Fruit fly (Drosophila melanogaster): ENCODE results near the gene CG33160.

The CG33160 gene

DNA sequence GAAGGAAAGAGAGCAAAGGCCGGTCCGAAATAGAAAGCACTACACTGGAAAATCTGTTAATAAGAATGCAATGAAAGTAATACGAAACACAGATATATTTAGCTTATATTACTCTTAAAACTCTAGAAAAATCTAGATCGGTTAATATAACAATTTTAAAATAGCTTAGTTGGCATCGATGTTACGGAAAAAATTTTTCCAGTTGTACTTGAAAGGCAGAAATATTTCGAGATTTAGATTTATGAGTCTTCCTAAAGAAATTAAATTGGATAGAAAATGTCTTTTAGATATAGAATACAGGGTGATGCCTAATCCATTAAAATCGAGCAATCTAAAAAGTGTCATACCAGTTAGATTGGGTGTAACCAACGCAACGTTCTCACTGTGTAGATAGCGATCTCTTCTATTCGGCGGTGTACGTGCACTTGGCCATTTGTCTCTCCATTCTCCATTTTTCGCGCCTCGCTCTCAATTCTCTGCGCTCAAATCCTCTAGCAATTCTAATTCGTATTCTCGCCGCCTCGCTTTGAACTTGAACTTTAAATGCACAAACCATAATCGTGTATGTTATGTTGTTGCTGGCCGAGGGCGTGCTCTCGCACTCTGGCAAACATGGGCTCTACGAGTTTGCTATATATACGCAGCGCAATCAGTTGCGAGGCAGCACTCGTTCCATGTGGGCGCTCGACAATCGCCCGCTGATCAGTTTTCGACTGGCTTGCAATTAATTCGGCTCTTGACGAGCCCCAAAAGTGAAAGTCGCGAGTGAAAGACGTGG, 44.0 kb upstream of the CG33160 start:
- TF ChIP-seq D1 (tag; optimal IDR thresholded peaks at IDR 0.05) (peak; percentile 52), CG12605 (GFP tag; IDR thresholded peaks at IDR 0.05) (0 out of 2 replicates have a peak, but pooled peaks have one; percentile 8), CG10348 (GFP tag; IDR thresholded peaks at IDR 0.05) (peak; percentile 73), CG9948 (tag; optimal IDR thresholded peaks at IDR 0.05) (peak; percentile 85), CG17806 (tag; optimal IDR thresholded peaks at IDR 0.05) (peak; percentile 71), rn (GFP tag; IDR thresholded peaks at IDR 0.05) (peak; percentile 12; the same call in 1 of the 2 replicates), Pif1B (GFP tag; optimal IDR thresholded peaks at IDR 0.05) (peak; percentile 72), CG8159 (tag; optimal IDR thresholded peaks at IDR 0.05) (peak; percentile 63), CG32121 (GFP tag; IDR thresholded peaks at IDR 0.05) (peak; percentile 80), CG4496 (GFP tag; IDR thresholded peaks at IDR 0.05) (peak; percentile 85), fd96Ca (GFP tag; IDR thresholded peaks at IDR 0.05) (peak; percentile 78), CG14655 (GFP tag; optimal IDR thresholded peaks at IDR 0.05) (peak; percentile 98), EcR (GFP tag; optimal IDR thresholded peaks at IDR 0.05) (no peak), Pif1A (GFP tag; optimal IDR thresholded peaks at IDR 0.05) (peak; percentile 81), gl (tag; optimal IDR thresholded peaks at IDR 0.05) (no peak), CG15710 (tag; optimal IDR thresholded peaks at IDR 0.05) (peak; percentile 64), Snoo (tag; optimal IDR thresholded peaks at IDR 0.05) (no peak), CG13204 (GFP tag; optimal IDR thresholded peaks at IDR 0.05) (peak; percentile 34), Ets98B (GFP tag; IDR thresholded peaks at IDR 0.05) (peak; percentile 76), CG34367 (tag; optimal IDR thresholded peaks at IDR 0.05) (peak; percentile 72), CG8301 (tag; optimal IDR thresholded peaks at IDR 0.05) (peak; percentile 96)

DNA sequence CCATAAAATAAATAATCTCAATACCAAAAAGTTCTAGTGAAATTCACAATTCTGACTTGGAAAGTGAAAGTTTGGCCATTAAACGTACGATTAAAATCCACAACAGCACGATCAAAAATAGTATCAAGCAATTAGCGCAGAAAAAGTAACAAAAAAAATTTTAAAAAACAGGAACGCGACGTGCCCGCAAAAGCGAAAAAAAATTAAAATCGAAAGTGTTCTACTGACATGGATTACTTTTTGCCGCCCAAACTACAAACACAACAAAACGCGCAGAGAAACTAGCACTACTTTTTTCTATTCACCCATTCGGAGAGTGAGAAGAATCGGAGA, 43.5 kb upstream of the CG33160 start:
- TF ChIP-seq CG32121 (GFP tag; IDR thresholded peaks at IDR 0.05) (no peak), Pif1A (GFP tag; optimal IDR thresholded peaks at IDR 0.05) (no peak), CG15710 (tag; optimal IDR thresholded peaks at IDR 0.05) (no peak), CG13204 (GFP tag; optimal IDR thresholded peaks at IDR 0.05) (no peak), CG4496 (GFP tag; IDR thresholded peaks at IDR 0.05) (no peak), CG34367 (tag; optimal IDR thresholded peaks at IDR 0.05) (no peak), fd96Ca (GFP tag; IDR thresholded peaks at IDR 0.05) (no peak), CG8159 (tag; optimal IDR thresholded peaks at IDR 0.05) (no peak), Pif1B (GFP tag; optimal IDR thresholded peaks at IDR 0.05) (no peak), CG17806 (tag; optimal IDR thresholded peaks at IDR 0.05) (no peak), Ets98B (GFP tag; IDR thresholded peaks at IDR 0.05) (no peak), CG12605 (GFP tag; IDR thresholded peaks at IDR 0.05) (no peak), CG14655 (GFP tag; optimal IDR thresholded peaks at IDR 0.05) (no peak), CG9948 (tag; optimal IDR thresholded peaks at IDR 0.05) (no peak), CG8301 (tag; optimal IDR thresholded peaks at IDR 0.05) (no peak), Snoo (tag; optimal IDR thresholded peaks at IDR 0.05) (no peak), EcR (GFP tag; optimal IDR thresholded peaks at IDR 0.05) (no peak), gl (tag; optimal IDR thresholded peaks at IDR 0.05) (no peak), CG10348 (GFP tag; IDR thresholded peaks at IDR 0.05) (no peak)

DNA sequence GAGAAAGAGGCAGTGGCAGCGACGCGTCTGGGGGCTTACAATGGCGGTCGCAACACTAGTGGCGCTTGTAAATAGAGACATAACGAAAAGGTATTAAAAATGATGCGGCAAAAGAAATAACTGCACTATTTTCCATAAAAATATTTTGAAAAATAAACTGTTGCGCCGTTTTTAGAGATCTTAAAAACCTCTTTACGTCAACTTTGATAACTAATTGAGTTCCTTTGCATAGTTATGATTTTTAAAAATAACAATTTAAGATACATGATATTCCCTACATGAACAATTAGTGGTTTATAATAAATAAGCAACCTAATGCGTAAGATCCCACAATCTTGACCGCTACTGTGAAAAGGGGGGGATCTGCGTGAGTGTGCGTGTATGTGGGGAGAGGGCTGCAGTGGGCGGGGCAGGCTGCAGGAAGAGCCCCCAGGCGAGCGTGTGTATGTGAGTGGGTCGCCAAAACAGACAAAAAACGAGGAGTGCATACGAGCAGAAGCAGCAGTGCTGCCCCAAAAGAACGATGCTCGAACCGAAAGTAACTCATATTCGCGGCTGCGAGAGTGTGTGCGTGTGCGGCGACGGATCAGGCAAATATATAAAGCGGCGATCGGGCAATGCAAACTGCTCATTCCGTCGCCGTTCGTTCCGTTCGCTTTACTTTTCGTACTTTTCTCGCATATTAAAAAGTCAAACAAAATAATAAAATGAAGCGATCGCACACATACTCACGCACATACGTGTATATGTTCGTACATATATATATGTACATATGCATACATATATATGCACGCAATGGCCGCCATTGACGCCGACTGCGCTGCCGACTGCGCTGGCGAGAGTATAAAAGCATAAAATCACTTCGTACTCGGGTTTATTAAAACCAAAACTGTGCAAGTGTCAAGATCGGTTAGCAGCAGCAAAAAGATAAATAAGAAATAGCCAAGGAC, 42.8 kb upstream of the CG33160 start:
- TF ChIP-seq Pif1B (GFP tag; optimal IDR thresholded peaks at IDR 0.05) (peak; percentile 94), CG17806 (tag; optimal IDR thresholded peaks at IDR 0.05) (peak; percentile 95), EcR (GFP tag; optimal IDR thresholded peaks at IDR 0.05) (peak; percentile 90), rn (GFP tag; IDR thresholded peaks at IDR 0.05) (peak; percentile 66; the same call in 1 of the 2 replicates), CG4496 (GFP tag; IDR thresholded peaks at IDR 0.05) (peak; percentile 67), CG8301 (tag; optimal IDR thresholded peaks at IDR 0.05) (peak; percentile 91), gl (tag; optimal IDR thresholded peaks at IDR 0.05) (peak; percentile 84), CG13204 (GFP tag; optimal IDR thresholded peaks at IDR 0.05) (peak; percentile 94), CG9948 (tag; optimal IDR thresholded peaks at IDR 0.05) (peak; percentile 98), CG32121 (GFP tag; IDR thresholded peaks at IDR 0.05) (peak; percentile 83), CG14655 (GFP tag; optimal IDR thresholded peaks at IDR 0.05) (peak; percentile 93), CG8159 (tag; optimal IDR thresholded peaks at IDR 0.05) (peak; percentile 99), CG15710 (tag; optimal IDR thresholded peaks at IDR 0.05) (peak; percentile 98), D1 (tag; optimal IDR thresholded peaks at IDR 0.05) (peak; percentile 97), CG10348 (GFP tag; IDR thresholded peaks at IDR 0.05) (no peak; the same call in 1 of the 2 replicates), CG34367 (tag; optimal IDR thresholded peaks at IDR 0.05) (peak; percentile 96), Ets98B (GFP tag; IDR thresholded peaks at IDR 0.05) (peak; percentile 69), CG12605 (GFP tag; IDR thresholded peaks at IDR 0.05) (peak; percentile 72), Pif1A (GFP tag; optimal IDR thresholded peaks at IDR 0.05) (peak; percentile 96), fd96Ca (GFP tag; IDR thresholded peaks at IDR 0.05) (peak; percentile 82; the same call in 2 of the 3 replicates), Snoo (tag; optimal IDR thresholded peaks at IDR 0.05) (peak; percentile 47)

- TF ChIP-seq CG10348 (GFP tag; IDR thresholded peaks at IDR 0.05): peak; percentile 64
- peak; percentile 97 for TF ChIP-seq Snoo (tag; optimal IDR thresholded peaks at IDR 0.05)
- peak; percentile 77 for TF ChIP-seq CG4496 (GFP tag; IDR thresholded peaks at IDR 0.05)
- TF ChIP-seq CG12605 (GFP tag; IDR thresholded peaks at IDR 0.05): peak; percentile 27; the same call in 1 of the 2 replicates
- TF ChIP-seq D1 (tag; optimal IDR thresholded peaks at IDR 0.05): peak; percentile 43
- TF ChIP-seq Ets98B (GFP tag; IDR thresholded peaks at IDR 0.05): peak; percentile 81
- TF ChIP-seq CG34367 (tag; optimal IDR thresholded peaks at IDR 0.05): peak; percentile 92
- TF ChIP-seq Pif1B (GFP tag; optimal IDR thresholded peaks at IDR 0.05): peak; percentile 76
- TF ChIP-seq gl (tag; optimal IDR thresholded peaks at IDR 0.05): peak; percentile 90
- TF ChIP-seq fd96Ca (GFP tag; IDR thresholded peaks at IDR 0.05): peak; percentile 83; the same call in 2 of the 3 replicates
- peak; percentile 92 for TF ChIP-seq CG8159 (tag; optimal IDR thresholded peaks at IDR 0.05)
- TF ChIP-seq CG13204 (GFP tag; optimal IDR thresholded peaks at IDR 0.05): peak; percentile 82
- TF ChIP-seq CG15710 (tag; optimal IDR thresholded peaks at IDR 0.05): peak; percentile 96
- peak; percentile 86 for TF ChIP-seq EcR (GFP tag; optimal IDR thresholded peaks at IDR 0.05)
- TF ChIP-seq CG8301 (tag; optimal IDR thresholded peaks at IDR 0.05): peak; percentile 56
- peak; percentile 76 for TF ChIP-seq CG14655 (GFP tag; optimal IDR thresholded peaks at IDR 0.05)
- TF ChIP-seq CG17806 (tag; optimal IDR thresholded peaks at IDR 0.05): peak; percentile 88
- peak; percentile 82 for TF ChIP-seq Pif1A (GFP tag; optimal IDR thresholded peaks at IDR 0.05)
- TF ChIP-seq CG9948 (tag; optimal IDR thresholded peaks at IDR 0.05): peak; percentile 85
- peak; percentile 53 for TF ChIP-seq rn (GFP tag; IDR thresholded peaks at IDR 0.05)
- TF ChIP-seq CG32121 (GFP tag; IDR thresholded peaks at IDR 0.05): peak; percentile 74; the same call in 1 of the 2 replicates
Observed at dm6 chr3L:3247130-3248065, 41.2 kb upstream of the CG33160 start, which contains the start of gene CG43389. TSS of gene CG43389 (plus strand) at chr3L:3248015.
